Worm (Caenorhabditis elegans): ENCODE results near the gene C06A1.6.

The C06A1.6 gene

ce11 chrII:10551985-10552736 is 12.3 kb downstream of the C06A1.6 start (continued):
- TF ChIP-seq Y53G8AR.9 (GFP tag; conservative IDR thresholded peaks at IDR 0.05) (0 out of 2 replicates have a peak, but pooled peaks have one; percentile 12), C06A6.2 (GFP tag; conservative IDR thresholded peaks at IDR 0.05) (peak; percentile 76), attf-3 (GFP tag; conservative IDR thresholded peaks at IDR 0.05) (no peak), zim-3 (tag; optimal IDR thresholded peaks at IDR 0.05) (no peak), bed-1 (GFP tag; IDR thresholded peaks at IDR 0.05) (no peak), unc-62 (GFP tag; optimal IDR thresholded peaks at IDR 0.05) (peak; percentile 51), athp-1 (tag; optimal IDR thresholded peaks at IDR 0.05) (peak; percentile 69), ZK185.1 (tag; optimal IDR thresholded peaks at IDR 0.05; ENCODE audit: poor library complexity, severe bottlenecking) (peak; percentile 18), nfyb-1 (GFP tag; IDR thresholded peaks at IDR 0.05) (peak; percentile 88), K11D2.4 (GFP tag; IDR thresholded peaks at IDR 0.05) (peak; percentile 74), dpff-1 (tag; optimal IDR thresholded peaks at IDR 0.05) (no peak), tbx-9 (tag; optimal IDR thresholded peaks at IDR 0.05; ENCODE audit: borderline replicate concordance) (no peak), snpc-4 (GFP tag; optimal IDR thresholded peaks at IDR 0.05) (no peak), snpc-4 (tag; optimal IDR thresholded peaks at IDR 0.05) (peak in 3 of 4 experiments; percentile 16 to 53 (median 52)), B0035.1 (tag; optimal IDR thresholded peaks at IDR 0.05) (peak; percentile 22), B0336.3 (GFP tag; IDR thresholded peaks at IDR 0.05) (peak; percentile 80; the same call in 1 of the 2 replicates), ztf-22 (GFP tag; optimal IDR thresholded peaks at IDR 0.05) (peak; percentile 50), atf-7 (tag; optimal IDR thresholded peaks at IDR 0.05) (peak; percentile 87), pbrm-1 (GFP tag; IDR thresholded peaks at IDR 0.05) (peak; percentile 45; the same call in 1 of the 2 replicates), lir-1 (GFP tag; conservative IDR thresholded peaks at IDR 0.05) (0 out of 2 replicates have a peak, but pooled peaks have one; percentile 49), nhr-80 (tag; optimal IDR thresholded peaks at IDR 0.05) (peak; percentile 54), hmg-20 (GFP tag; IDR thresholded peaks at IDR 0.05) (0 out of 2 replicates have a peak, but pooled peaks have one; percentile 14), nhr-90 (tag; optimal IDR thresholded peaks at IDR 0.05) (peak; percentile 73), egrh-3 (GFP tag; IDR thresholded peaks at IDR 0.05) (0 out of 2 replicates have a peak, but pooled peaks have one; percentile 10), ztf-25 (GFP tag; IDR thresholded peaks at IDR 0.05) (no peak), T07F8.4 (tag; optimal IDR thresholded peaks at IDR 0.05) (peak; percentile 34), tbp1 (GFP tag; optimal IDR thresholded peaks at IDR 0.05) (peak; percentile 52), F22D6.2 (tag; optimal IDR thresholded peaks at IDR 0.05) (peak; percentile 76), ekl-4 (GFP tag; IDR thresholded peaks at IDR 0.05) (peak; percentile 71), lin-40 (tag; optimal IDR thresholded peaks at IDR 0.05) (peak; percentile 94), let-607 (tag; optimal IDR thresholded peaks at IDR 0.05) (peak in 1 of 2 experiments; percentile 66), K12H6.12 (tag; optimal IDR thresholded peaks at IDR 0.05) (peak; percentile 90), madf-3 (GFP tag; IDR thresholded peaks at IDR 0.05) (peak; percentile 81), somi-1 (GFP tag; optimal IDR thresholded peaks at IDR 0.05) (peak; percentile 87), rcor-1 (GFP tag; IDR thresholded peaks at IDR 0.05) (peak; percentile 70), ztf-6 (GFP tag; IDR thresholded peaks at IDR 0.05) (0 out of 2 replicates have a peak, but pooled peaks have one; percentile 20), ceh-40 (GFP tag; IDR thresholded peaks at IDR 0.05) (0 out of 2 replicates have a peak, but pooled peaks have one; percentile 25), lin-54 (GFP tag; optimal IDR thresholded peaks at IDR 0.05) (peak; percentile 47), ztf-26 (tag; optimal IDR thresholded peaks at IDR 0.05) (peak; percentile 76), lin-26 (GFP tag; IDR thresholded peaks at IDR 0.05) (peak; percentile 60; the same call in 1 of the 2 replicates), ceh-27 (GFP tag; optimal IDR thresholded peaks at IDR 0.05) (peak; percentile 82), mcd-1 (GFP tag; IDR thresholded peaks at IDR 0.05) (peak; percentile 69), let-526 (GFP tag; IDR thresholded peaks at IDR 0.05) (peak; percentile 64; the same call in 1 of the 2 replicates), unc-130 (GFP tag; optimal IDR thresholded peaks at IDR 0.05) (no peak), dox-1 (GFP tag; IDR thresholded peaks at IDR 0.05) (peak; percentile 72), hsf-1 (GFP tag; IDR thresholded peaks at IDR 0.05) (no peak), F33H1.4 (GFP tag; IDR thresholded peaks at IDR 0.05) (0 out of 2 replicates have a peak, but pooled peaks have one; percentile 8)

Measured in whole organism, young adult.